Worm (Caenorhabditis elegans) whole organism, young adult: ENCODE results near the gene F14F3.5.

Source experiments
- F57C9.4 ChIP-seq: sonication (generic microtip); optimal IDR thresholded peaks from 2 replicates; lab custom pipeline; 2017; ENCODE audit warnings: mild to moderate bottlenecking, missing genetic modification characterization, missing compliant biosample characterization
- gei-17 ChIP-seq: fragments of 200-800 bp; sonication (Bioruptor generic); optimal IDR thresholded peaks from 2 replicates; lab custom pipeline; 2018; ENCODE audit warnings: mild to moderate bottlenecking, missing genetic modification characterization, missing compliant biosample characterization
- nfyb-1 ChIP-seq: fragments of 200-800 bp; sonication (Bioruptor generic); IDR thresholded peaks from 2 replicates; pipeline ENCODE4 v1.3.6; 2022; ENCODE audit warnings: missing genetic modification reagents, missing genetic modification characterization, missing compliant biosample characterization
- unc-62 ChIP-seq: fragments of 150-350 bp; optimal IDR thresholded peaks from 2 replicates; lab custom pipeline; 2014; ENCODE audit warnings: missing biosample characterization, missing genetic modification reagents, missing genetic modification characterization

DNA sequence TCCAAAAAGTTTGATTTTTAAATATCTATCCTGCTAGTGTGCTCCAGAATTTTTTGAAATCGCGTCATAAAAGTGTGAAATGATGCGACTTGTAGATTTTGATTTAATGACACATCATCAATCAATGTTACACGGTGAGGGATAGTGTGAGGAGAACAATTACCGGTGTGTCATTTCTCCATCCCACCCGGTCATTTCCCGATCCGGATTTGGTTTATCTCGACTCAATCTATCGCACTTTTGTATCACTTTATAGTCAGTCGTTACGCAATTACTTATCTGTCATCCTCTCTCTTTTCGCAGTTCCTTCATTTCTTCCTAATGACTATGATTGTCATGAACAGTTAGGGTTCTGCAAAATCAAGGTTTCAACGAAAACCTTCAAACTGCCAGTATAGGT lies 8.8 kb downstream of the F14F3.5 start:
- no peak for TF ChIP-seq nfyb-1 (GFP tag; lab: Robert Waterston, UW)
- peak; percentile 82 for TF ChIP-seq unc-62 (GFP tag; lab: Kevin White, UChicago)
- no peak for TF ChIP-seq gei-17
- no peak for TF ChIP-seq F57C9.4
